Fruit fly (Drosophila melanogaster): ENCODE results near the gene CG11714.
A peak's percentile ranks its signal among the peaks of the same experiment; 100 is the strongest.

CG11714 gene

DNA sequence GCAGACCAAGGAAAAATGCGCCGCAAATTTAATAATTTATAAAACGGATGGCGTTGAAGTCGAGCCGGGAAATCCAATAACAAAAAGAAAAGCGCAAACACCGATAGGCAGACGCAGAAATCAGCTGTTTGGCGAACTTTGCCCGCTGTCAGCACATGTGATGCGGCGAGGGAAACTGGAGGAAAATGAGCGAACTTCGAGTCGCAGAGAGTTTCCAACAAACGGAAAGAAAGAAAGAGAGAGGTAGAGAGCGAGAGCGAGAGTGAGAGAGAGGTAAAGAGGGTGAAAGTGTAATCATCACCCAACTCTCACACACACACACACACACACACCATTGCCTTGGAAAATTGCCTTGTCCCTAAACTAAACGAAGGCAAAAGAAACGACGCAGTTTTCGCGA, 34.7 kb upstream of the CG11714 start (continued):
- TF ChIP-seq HmgZ (tag; optimal IDR thresholded peaks at IDR 0.05) (no peak), danr (GFP tag; IDR thresholded peaks at IDR 0.05) (no peak), NC2α (GFP tag; optimal IDR thresholded peaks at IDR 0.05) (no peak), Dfd (GFP tag; optimal IDR thresholded peaks at IDR 0.05) (no peak), CG17829 (tag; optimal IDR thresholded peaks at IDR 0.05) (peak; percentile 13), jing (GFP tag; optimal IDR thresholded peaks at IDR 0.05) (no peak), CG8478 (optimal IDR thresholded peaks at IDR 0.05) (no peak), cg (GFP tag; optimal IDR thresholded peaks at IDR 0.05) (peak; percentile 80), BtbVII (GFP tag; optimal IDR thresholded peaks at IDR 0.05) (no peak), CG7963 (GFP tag; IDR thresholded peaks at IDR 0.05; ENCODE audit: partially characterized antibody) (no peak), CG3847 (GFP tag; IDR thresholded peaks at IDR 0.05) (no peak), tll (GFP tag; optimal IDR thresholded peaks at IDR 0.05) (no peak), CG4360 (GFP tag; IDR thresholded peaks at IDR 0.05) (0 out of 2 replicates have a peak, but pooled peaks have one; percentile 16), CG4707 (GFP tag; optimal IDR thresholded peaks at IDR 0.05) (no peak), croc (GFP tag; conservative IDR thresholded peaks at IDR 0.05) (no peak), hbn (GFP tag; IDR thresholded peaks at IDR 0.05; ENCODE audit: partially characterized antibody) (no peak), slou (GFP tag; optimal IDR thresholded peaks at IDR 0.05) (no peak), CG42726 (GFP tag; IDR thresholded peaks at IDR 0.05; ENCODE audit: partially characterized antibody) (no peak), ham (GFP tag; IDR thresholded peaks at IDR 0.05) (no peak), CG2678 (tag; optimal IDR thresholded peaks at IDR 0.05) (no peak), HLH4C (GFP tag; IDR thresholded peaks at IDR 0.05; ENCODE audit: partially characterized antibody) (no peak), Hmx (GFP tag; optimal IDR thresholded peaks at IDR 0.05) (no peak), kni (GFP tag; optimal IDR thresholded peaks at IDR 0.05) (peak; percentile 0), oc (tag; optimal IDR thresholded peaks at IDR 0.05) (no peak), chinmo (GFP tag; IDR thresholded peaks at IDR 0.05; ENCODE audit: partially characterized antibody) (0 out of 4 replicates have a peak, but pooled peaks have one; percentile 26), Sry-δ (GFP tag; optimal IDR thresholded peaks at IDR 0.05) (no peak), ranshi (GFP tag; IDR thresholded peaks at IDR 0.05) (no peak), CG11504 (tag; optimal IDR thresholded peaks at IDR 0.05) (peak; percentile 37), pros (GFP tag; optimal IDR thresholded peaks at IDR 0.05) (peak; percentile 66), wdn (GFP tag; IDR thresholded peaks at IDR 0.05) (no peak), emc (GFP tag; optimal IDR thresholded peaks at IDR 0.05) (no peak), CG13424 (tag; optimal IDR thresholded peaks at IDR 0.05) (no peak), dysf (GFP tag; IDR thresholded peaks at IDR 0.05) (no peak), p53 (GFP tag; optimal IDR thresholded peaks at IDR 0.05) (no peak), CTCF (GFP tag; optimal IDR thresholded peaks at IDR 0.05) (peak; percentile 14), hb (GFP tag; IDR thresholded peaks at IDR 0.05; ENCODE audit: partially characterized antibody) (no peak), Ada2b (GFP tag; IDR thresholded peaks at IDR 0.05) (no peak), CG1603 (tag; optimal IDR thresholded peaks at IDR 0.05) (no peak), CG18764 (GFP tag; optimal IDR thresholded peaks at IDR 0.05) (no peak), CG8359 (GFP tag; optimal IDR thresholded peaks at IDR 0.05; ENCODE audit: borderline replicate concordance) (no peak), YL-1 (GFP tag; optimal IDR thresholded peaks at IDR 0.05) (no peak), crp (GFP tag; optimal IDR thresholded peaks at IDR 0.05) (peak in 1 of 2 experiments; percentile 70), Hr39 (optimal IDR thresholded peaks at IDR 0.05) (no peak), Drgx (GFP tag; IDR thresholded peaks at IDR 0.05) (peak; percentile 57), CG2875 (GFP tag; optimal IDR thresholded peaks at IDR 0.05) (no peak), sqz (GFP tag; optimal IDR thresholded peaks at IDR 0.05) (no peak), CG2712 (tag; optimal IDR thresholded peaks at IDR 0.05) (no peak), Rfx (GFP tag; IDR thresholded peaks at IDR 0.05) (no peak), vnd (GFP tag; IDR thresholded peaks at IDR 0.05; ENCODE audit: partially characterized antibody) (no peak), CG12744 (GFP tag; optimal IDR thresholded peaks at IDR 0.05) (no peak), CG11093 (GFP tag; IDR thresholded peaks at IDR 0.05) (no peak), amos (GFP tag; IDR thresholded peaks at IDR 0.05; ENCODE audit: partially characterized antibody) (no peak)
